Fruit fly (Drosophila melanogaster) whole organism, prepupa: ENCODE data around the gene CG15140.

Experiments
- Blimp-1 ChIP-seq: fragments of 200-800 bp; sonication (Bioruptor generic); optimal IDR thresholded peaks from 3 replicates; lab custom pipeline; 2017; ENCODE audit warnings: missing biosample characterization, missing genetic modification characterization, mild to moderate bottlenecking, moderate library complexity, missing genetic modification reagents
- CG10631 ChIP-seq: fragments of 200-800 bp; sonication (Bioruptor generic); optimal IDR thresholded peaks from 2 replicates; lab custom pipeline; 2016; ENCODE audit warnings: missing biosample characterization, missing genetic modification characterization
- CG10669 ChIP-seq: fragments of 200-800 bp; sonication (Bioruptor generic); optimal IDR thresholded peaks from 3 replicates; lab custom pipeline; 2018; ENCODE audit warnings: missing biosample characterization, mild to moderate bottlenecking, missing genetic modification characterization, moderate library complexity
- CG11294 ChIP-seq: fragments of 200-800 bp; sonication (Bioruptor generic); IDR thresholded peaks from 2 replicates; pipeline ENCODE4 v1.3.6; 2022; ENCODE audit warnings: missing biosample characterization, missing genetic modification characterization
- CG11762 ChIP-seq: fragments of 200-800 bp; sonication (Bioruptor generic); optimal IDR thresholded peaks from 3 replicates; lab custom pipeline; 2016; ENCODE audit warnings: missing biosample characterization, missing genetic modification characterization; ENCODE audit not compliant: insufficient read depth
- CG11902 ChIP-seq: fragments of 200-800 bp; sonication (Bioruptor generic); optimal IDR thresholded peaks from 3 replicates; lab custom pipeline; 2016; ENCODE audit warnings: missing biosample characterization, missing genetic modification characterization
- CG15336 ChIP-seq: fragments of 200-800 bp; sonication (Bioruptor generic); IDR thresholded peaks from 2 replicates; pipeline ENCODE4 v1.3.6; 2022; ENCODE audit warnings: missing biosample characterization, missing genetic modification characterization
- CG1621 ChIP-seq: fragments of 200-800 bp; sonication (Bioruptor generic); optimal IDR thresholded peaks from 3 replicates; lab custom pipeline; 2018; ENCODE audit warnings: missing biosample characterization, mild to moderate bottlenecking, missing genetic modification characterization
- CG16779 ChIP-seq: fragments of 200-800 bp; sonication (Bioruptor generic); optimal IDR thresholded peaks from 3 replicates; lab custom pipeline; 2017; ENCODE audit warnings: missing biosample characterization, mild to moderate bottlenecking, missing genetic modification characterization
- CG3032 ChIP-seq: fragments of 200-800 bp; optimal IDR thresholded peaks from 2 replicates; lab custom pipeline; 2019; ENCODE audit warnings: missing biosample characterization, mild to moderate bottlenecking, missing genetic modification characterization, moderate library complexity
- CG32006 ChIP-seq: fragments of 200-800 bp; sonication (Bioruptor generic); optimal IDR thresholded peaks from 3 replicates; lab custom pipeline; 2017; ENCODE audit warnings: missing biosample characterization, mild to moderate bottlenecking, missing genetic modification characterization
- CG34406 ChIP-seq: fragments of 200-800 bp; sonication (Bioruptor generic); optimal IDR thresholded peaks from 3 replicates; lab custom pipeline; 2016; ENCODE audit warnings: missing biosample characterization, missing genetic modification characterization
- CG3919 ChIP-seq: fragments of 200-800 bp; sonication (Bioruptor generic); optimal IDR thresholded peaks from 3 replicates; lab custom pipeline; 2016; ENCODE audit warnings: missing biosample characterization, missing genetic modification characterization
- CG6163 ChIP-seq: fragments of 200-800 bp; sonication (Bioruptor generic); IDR thresholded peaks from 3 replicates; pipeline ENCODE4 v1.3.6; 2022; ENCODE audit warnings: missing biosample characterization, missing genetic modification characterization
- CG6276 ChIP-seq: fragments of 200-800 bp; sonication (Bioruptor generic); optimal IDR thresholded peaks from 2 replicates; lab custom pipeline; 2017; ENCODE audit warnings: missing biosample characterization, mild to moderate bottlenecking, missing genetic modification characterization
- CG6792 ChIP-seq: fragments of 200-800 bp; sonication (Bioruptor generic); optimal IDR thresholded peaks from 3 replicates; lab custom pipeline; 2016; ENCODE audit warnings: missing biosample characterization, missing genetic modification characterization
- CG6808 ChIP-seq: fragments of 200-800 bp; sonication (Bioruptor generic); optimal IDR thresholded peaks from 3 replicates; lab custom pipeline; 2017; ENCODE audit warnings: missing biosample characterization, missing genetic modification characterization, mild to moderate bottlenecking, moderate library complexity, missing genetic modification reagents
- CG6854 ChIP-seq: fragments of 200-800 bp; sonication (Bioruptor generic); optimal IDR thresholded peaks from 2 replicates; lab custom pipeline; 2017; ENCODE audit warnings: missing biosample characterization, mild to moderate bottlenecking, missing genetic modification characterization
- CG7368 ChIP-seq: fragments of 200-800 bp; sonication (Bioruptor generic); optimal IDR thresholded peaks from 3 replicates; lab custom pipeline; 2016; ENCODE audit warnings: missing biosample characterization, missing genetic modification characterization
- CG8119 ChIP-seq: fragments of 200-800 bp; sonication (Bioruptor generic); IDR thresholded peaks from 3 replicates; pipeline ENCODE4 v1.3.6; 2022; ENCODE audit warnings: missing biosample characterization, missing genetic modification characterization
- CG8319 ChIP-seq: fragments of 200-800 bp; sonication (Bioruptor generic); optimal IDR thresholded peaks from 3 replicates; lab custom pipeline; 2016; ENCODE audit warnings: missing biosample characterization, missing genetic modification characterization
- Eip78C ChIP-seq: fragments of 200-800 bp; sonication (Bioruptor generic); peaks from one replicate; lab custom pipeline; 2016; ENCODE audit warnings: missing biosample characterization, missing genetic modification characterization
- Eip93F ChIP-seq: fragments of 200-800 bp; sonication (Bioruptor generic); optimal IDR thresholded peaks from 2 replicates; lab custom pipeline; 2016; ENCODE audit warnings: missing biosample characterization, mild to moderate bottlenecking, missing genetic modification characterization
- Ets21C ChIP-seq: fragments of 200-800 bp; sonication (Bioruptor generic); optimal IDR thresholded peaks from 3 replicates; lab custom pipeline; 2016; ENCODE audit warnings: missing biosample characterization, missing genetic modification characterization
- Hr38 ChIP-seq: sonication (Bioruptor generic); optimal IDR thresholded peaks from 2 replicates; lab custom pipeline; 2016; ENCODE audit warnings: missing biosample characterization, missing genetic modification characterization
- Hr39 ChIP-seq: fragments of 200-800 bp; sonication (Bioruptor generic); optimal IDR thresholded peaks from 2 replicates; lab custom pipeline; 2016; ENCODE audit warnings: missing biosample characterization, missing genetic modification characterization
- Lpt ChIP-seq: fragments of 200-800 bp; sonication (Bioruptor generic); optimal IDR thresholded peaks from 3 replicates; lab custom pipeline; 2016; ENCODE audit warnings: missing biosample characterization, missing genetic modification characterization
- Met ChIP-seq: fragments of 200-800 bp; sonication (Bioruptor generic); optimal IDR thresholded peaks from 3 replicates; lab custom pipeline; 2016; ENCODE audit warnings: missing biosample characterization, missing genetic modification characterization
- OdsH ChIP-seq: fragments of 200-800 bp; sonication (Bioruptor generic); optimal IDR thresholded peaks from 3 replicates; lab custom pipeline; 2016; ENCODE audit warnings: missing biosample characterization, missing genetic modification characterization
- Smox ChIP-seq: fragments of 200-800 bp; sonication (Bioruptor generic); optimal IDR thresholded peaks from 3 replicates; lab custom pipeline; 2016; ENCODE audit warnings: missing biosample characterization, missing genetic modification characterization
- Sox14 ChIP-seq: fragments of 200-800 bp; sonication (Bioruptor generic); optimal IDR thresholded peaks from 3 replicates; lab custom pipeline; 2016; ENCODE audit warnings: missing biosample characterization, missing genetic modification characterization
- Sox15 ChIP-seq: fragments of 200-800 bp; sonication (Bioruptor generic); optimal IDR thresholded peaks from 3 replicates; lab custom pipeline; 2016; ENCODE audit warnings: missing biosample characterization, missing genetic modification characterization
- achi ChIP-seq: fragments of 200-800 bp; sonication (Bioruptor generic); optimal IDR thresholded peaks from 3 replicates; lab custom pipeline; 2016; ENCODE audit warnings: missing biosample characterization, missing genetic modification characterization
- cyc ChIP-seq: fragments of 200-800 bp; sonication (Bioruptor generic); optimal IDR thresholded peaks from 3 replicates; lab custom pipeline; 2016; ENCODE audit warnings: missing biosample characterization, missing genetic modification characterization
- dac ChIP-seq: fragments of 200-800 bp; sonication (Bioruptor generic); optimal IDR thresholded peaks from 2 replicates; lab custom pipeline; 2017; ENCODE audit warnings: missing biosample characterization, mild to moderate bottlenecking, missing genetic modification characterization
- dsx ChIP-seq: fragments of 200-800 bp; optimal IDR thresholded peaks from 3 replicates; lab custom pipeline; 2019; ENCODE audit warnings: missing biosample characterization, mild to moderate bottlenecking, missing genetic modification characterization, moderate library complexity; ENCODE audit not compliant: poor library complexity, severe bottlenecking
- eg ChIP-seq: fragments of 200-800 bp; sonication (Bioruptor generic); IDR thresholded peaks from 3 replicates; pipeline ENCODE4 v1.3.6; 2022; ENCODE audit warnings: missing biosample characterization, missing genetic modification characterization
- esn ChIP-seq: fragments of 200-800 bp; sonication (Bioruptor generic); optimal IDR thresholded peaks from 2 replicates; lab custom pipeline; 2016; ENCODE audit warnings: missing biosample characterization, mild to moderate bottlenecking, missing genetic modification characterization, moderate library complexity
- fd59A ChIP-seq: fragments of 200-800 bp; sonication (Bioruptor generic); optimal IDR thresholded peaks from 2 replicates; lab custom pipeline; 2017; ENCODE audit warnings: missing biosample characterization, mild to moderate bottlenecking, missing genetic modification characterization, missing genetic modification reagents
- fkh ChIP-seq: fragments of 200-800 bp; sonication (Bioruptor generic); optimal IDR thresholded peaks from 3 replicates; lab custom pipeline; 2017; ENCODE audit warnings: missing biosample characterization, mild to moderate bottlenecking, missing genetic modification characterization, moderate library complexity
- lz ChIP-seq: fragments of 200-800 bp; sonication (Bioruptor generic); optimal IDR thresholded peaks from 3 replicates; lab custom pipeline; 2016; ENCODE audit warnings: missing biosample characterization, missing genetic modification characterization
- net ChIP-seq: fragments of 200-800 bp; sonication (Bioruptor generic); optimal IDR thresholded peaks from 3 replicates; lab custom pipeline; 2016; ENCODE audit warnings: missing biosample characterization, missing genetic modification characterization
- salr ChIP-seq, 2 experiments: fragments of 200-800 bp; sonication (Bioruptor generic); optimal IDR thresholded peaks; 3 replicates each; lab custom pipeline; 2016 to 2018; ENCODE audit warnings: missing biosample characterization in 2 of 2, missing genetic modification characterization in 2 of 2, mild to moderate bottlenecking in 1 of 2
- spab ChIP-seq: fragments of 200-800 bp; sonication (Bioruptor generic); optimal IDR thresholded peaks from 2 replicates; lab custom pipeline; 2017; ENCODE audit warnings: missing biosample characterization, mild to moderate bottlenecking, missing genetic modification characterization, missing genetic modification reagents
- ss ChIP-seq, 2 experiments: fragments of 200-800 bp; sonication (Bioruptor generic); optimal IDR thresholded peaks; 2 replicates in 1 of 2; 3 replicates in 1 of 2; lab custom pipeline; 2017 to 2018; ENCODE audit warnings: mild to moderate bottlenecking in 2 of 2, missing biosample characterization in 2 of 2, missing genetic modification characterization in 2 of 2, moderate library complexity in 1 of 2
- svp ChIP-seq: fragments of 200-800 bp; sonication (Bioruptor generic); peaks from one replicate; lab custom pipeline; 2016; ENCODE audit warnings: missing biosample characterization, missing genetic modification characterization

The CG15140 gene

DNA sequence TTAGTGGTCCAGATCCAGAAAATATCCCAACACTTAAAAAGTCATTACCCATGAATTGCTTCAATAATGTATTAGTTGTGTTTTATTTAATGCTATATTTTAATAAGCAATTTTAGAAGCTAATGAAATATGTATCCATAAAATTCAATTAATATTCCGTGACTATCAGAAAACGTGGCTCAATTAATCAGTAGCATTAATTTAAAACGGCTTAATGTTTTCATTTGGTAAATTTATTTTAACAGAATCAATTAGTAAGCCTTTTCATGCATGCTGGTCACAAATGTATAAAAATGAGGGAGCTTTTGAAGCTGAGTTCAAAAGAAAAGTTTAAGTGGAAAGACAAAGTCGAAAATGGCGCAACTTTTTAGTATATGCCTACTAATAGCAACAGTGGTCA lies at the start of gene CG15140:
TSS of gene CG15140 (plus strand) at position 301 of the 400 bp plus-strand sequence.
- TF ChIP-seq dsx (GFP tag; lab: Kevin White, UChicago) (no peak), CG6854 (GFP tag; lab: Kevin White, UChicago) (no peak), esn (GFP tag; lab: Kevin White, UChicago) (no peak), Hr39 (GFP tag; lab: Kevin White, UChicago) (no peak), OdsH (GFP tag; lab: Kevin White, UChicago) (no peak), achi (GFP tag; lab: Kevin White, UChicago) (no peak), lz (GFP tag; lab: Kevin White, UChicago) (no peak), Eip78C (no peak), svp (GFP tag; lab: Kevin White, UChicago) (no peak)

DNA sequence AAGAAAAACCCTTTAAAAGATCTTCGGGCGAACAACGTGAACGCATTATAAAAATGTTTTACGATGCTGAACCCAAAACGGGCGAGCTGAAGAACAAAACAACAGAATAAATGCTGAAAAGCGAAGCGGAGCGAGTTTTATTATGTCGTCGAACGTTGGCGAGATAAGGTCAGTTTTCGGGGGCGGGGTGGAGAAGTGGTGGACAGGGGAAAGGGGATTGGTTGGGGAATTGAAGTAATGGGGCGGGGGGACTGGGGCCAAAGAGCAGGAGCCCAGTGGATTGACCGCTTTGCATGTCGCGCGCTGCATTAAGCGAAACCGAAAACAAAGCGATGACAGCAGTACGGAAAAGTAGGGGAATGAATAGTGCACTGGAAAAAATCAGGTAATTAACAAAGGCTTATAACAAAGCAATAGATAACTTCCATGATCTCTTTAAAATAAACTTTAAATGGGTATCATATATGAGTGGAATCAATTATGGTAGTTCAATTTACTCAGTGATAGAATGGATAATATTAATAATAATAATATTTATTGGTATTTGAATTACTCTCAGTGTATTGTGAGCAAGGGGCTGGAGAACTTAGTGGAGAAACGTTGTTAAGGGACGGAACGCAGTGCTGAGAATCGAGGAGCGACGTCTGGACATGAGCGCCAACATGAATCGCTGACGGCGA lies 42.8 kb upstream of the CG15140 start:
- TF ChIP-seq eg, result peak; percentile 67; the same call in 2 of the 3 replicates
- peak; percentile 68 for TF ChIP-seq CG6792 (GFP tag; lab: Kevin White, UChicago)
- peak; percentile 76 for TF ChIP-seq CG3919 (GFP tag; lab: Kevin White, UChicago)
- peak; percentile 94 for TF ChIP-seq Eip78C
- peak; percentile 53 for TF ChIP-seq CG34406 (GFP tag; lab: Kevin White, UChicago)
- TF ChIP-seq esn (GFP tag; lab: Kevin White, UChicago), result peak; percentile 61
- peak; percentile 59 for TF ChIP-seq OdsH (GFP tag; lab: Kevin White, UChicago)
- TF ChIP-seq CG32006 (GFP tag; lab: Kevin White, UChicago), result peak; percentile 16
- TF ChIP-seq CG6808 (GFP tag; lab: Kevin White, UChicago), result peak; percentile 83
- TF ChIP-seq CG6163 (GFP tag; lab: Robert Waterston, UW), result peak; percentile 79; the same call in 2 of the 3 replicates
- TF ChIP-seq Hr39 (GFP tag; lab: Kevin White, UChicago), result peak; percentile 70
- TF ChIP-seq cyc (GFP tag; lab: Kevin White, UChicago), result peak; percentile 73
- TF ChIP-seq fd59A, result peak; percentile 65
- TF ChIP-seq Lpt, result peak; percentile 26
- peak; percentile 56 for TF ChIP-seq CG11902 (GFP tag; lab: Kevin White, UChicago)
- TF ChIP-seq Sox14 (GFP tag; lab: Kevin White, UChicago), result peak; percentile 59
- peak; percentile 86 for TF ChIP-seq svp (GFP tag; lab: Kevin White, UChicago)
- TF ChIP-seq CG3032 (tag; lab: Kevin White, UChicago), result peak; percentile 92
- no peak for TF ChIP-seq dac
- peak; percentile 51 for TF ChIP-seq Sox15 (GFP tag; lab: Kevin White, UChicago)
- TF ChIP-seq CG15336 (GFP tag; lab: Robert Waterston, UW), result 0 out of 2 replicates have a peak, but pooled peaks have one; percentile 12
- peak; percentile 86 for TF ChIP-seq CG10669
- peak; percentile 12 to 20 for TF ChIP-seq salr (GFP tag; optimal IDR thresholded peaks at IDR 0.05; lab: Kevin White, UChicago)
- TF ChIP-seq CG16779 (tag; lab: Kevin White, UChicago), result peak; percentile 53
- peak; percentile 61 for TF ChIP-seq CG6854 (GFP tag; lab: Kevin White, UChicago)
- TF ChIP-seq CG10631 (GFP tag; lab: Kevin White, UChicago), result peak; percentile 65
- TF ChIP-seq CG7368, result peak; percentile 77
- peak; percentile 55 for TF ChIP-seq CG1621 (tag; lab: Kevin White, UChicago)
- TF ChIP-seq ss (GFP tag; optimal IDR thresholded peaks at IDR 0.05; lab: Kevin White, UChicago), result peak; percentile 53 to 76
- no peak for TF ChIP-seq fkh (GFP tag; lab: Kevin White, UChicago)
- peak; percentile 84 for TF ChIP-seq spab (GFP tag; lab: Kevin White, UChicago)
- TF ChIP-seq CG8119, result peak; percentile 50
- TF ChIP-seq CG11294 (GFP tag; lab: Robert Waterston, UW), result no peak
- TF ChIP-seq Ets21C (GFP tag; lab: Kevin White, UChicago), result peak; percentile 44
- no peak for TF ChIP-seq Eip93F
- peak; percentile 41 for TF ChIP-seq CG6276
- TF ChIP-seq CG8319, result peak; percentile 78
- TF ChIP-seq dsx (GFP tag; lab: Kevin White, UChicago), result peak; percentile 62
- TF ChIP-seq Hr38 (GFP tag; lab: Kevin White, UChicago), result no peak
- TF ChIP-seq achi (GFP tag; lab: Kevin White, UChicago), result peak; percentile 57
- TF ChIP-seq Met (GFP tag; lab: Kevin White, UChicago), result peak; percentile 75
- peak; percentile 65 for TF ChIP-seq Smox
- TF ChIP-seq net, result peak; percentile 40
- peak; percentile 72 for TF ChIP-seq CG11762 (GFP tag; lab: Kevin White, UChicago)
- TF ChIP-seq Blimp-1 (GFP tag; lab: Kevin White, UChicago), result peak; percentile 74
